Worm (Caenorhabditis elegans) whole organism, L3 larva: ENCODE results near the gene pigm-1.

ENCODE experiments used
- R02D3.7 ChIP-seq: fragments of 150-350 bp; optimal IDR thresholded peaks from 2 replicates; lab custom pipeline; 2014; ENCODE audit warnings: missing biosample characterization, missing genetic modification characterization
- ZK546.5 ChIP-seq: sonication (generic microtip); optimal IDR thresholded peaks from 2 replicates; lab custom pipeline; 2017; ENCODE audit warnings: missing biosample characterization, missing genetic modification characterization
- ceh-28 ChIP-seq: fragments of 150-350 bp; optimal IDR thresholded peaks from 2 replicates; lab custom pipeline; 2014; ENCODE audit warnings: missing biosample characterization, missing genetic modification reagents, missing genetic modification characterization
- ceh-9 ChIP-seq: sonication (generic microtip); optimal IDR thresholded peaks from 2 replicates; lab custom pipeline; 2018; ENCODE audit warnings: missing biosample characterization, missing genetic modification characterization
- daf-12 ChIP-seq: fragments of 150-350 bp; optimal IDR thresholded peaks from 2 replicates; lab custom pipeline; 2014; ENCODE audit warnings: missing biosample characterization, missing genetic modification reagents, missing genetic modification characterization
- elt-1 ChIP-seq: fragments of 150-350 bp; optimal IDR thresholded peaks from 2 replicates; lab custom pipeline; 2014; ENCODE audit warnings: missing biosample characterization, missing genetic modification characterization
- elt-3 ChIP-seq, 3 experiments: fragments of 150-350 bp in 1 of 3; sonication (generic microtip) in 2 of 3; optimal IDR thresholded peaks; 2 replicates in 2 of 3; 4 replicates in 1 of 3; lab custom pipeline; 2014 to 2017; ENCODE audit warnings: missing biosample characterization in 3 of 3, missing genetic modification characterization in 3 of 3
- eor-1 ChIP-seq, 2 experiments: fragments of 150-350 bp; optimal IDR thresholded peaks; 2 replicates each; lab custom pipeline; 2014 to 2018; ENCODE audit warnings: missing biosample characterization in 2 of 2, missing genetic modification characterization in 2 of 2
- fkh-10 ChIP-seq: sonication (generic microtip); optimal IDR thresholded peaks from 2 replicates; lab custom pipeline; 2017; ENCODE audit warnings: missing biosample characterization, missing genetic modification reagents, missing genetic modification characterization
- fos-1 ChIP-seq: fragments of 150-350 bp; optimal IDR thresholded peaks from 2 replicates; lab custom pipeline; 2014; ENCODE audit warnings: missing biosample characterization, missing genetic modification characterization
- jun-1 ChIP-seq: fragments of 150-350 bp; optimal IDR thresholded peaks from 2 replicates; lab custom pipeline; 2014; ENCODE audit warnings: missing biosample characterization, missing genetic modification reagents, missing genetic modification characterization
- lin-15B ChIP-seq: fragments of 150-350 bp; optimal IDR thresholded peaks from 2 replicates; lab custom pipeline; 2014; ENCODE audit warnings: missing biosample characterization, missing genetic modification characterization
- lin-39 ChIP-seq: fragments of 150-350 bp; optimal IDR thresholded peaks from 2 replicates; lab custom pipeline; 2018; ENCODE audit warnings: missing biosample characterization, missing genetic modification reagents, missing genetic modification characterization
- lsy-12 ChIP-seq: sonication (generic microtip); optimal IDR thresholded peaks from 2 replicates; lab custom pipeline; 2016; ENCODE audit warnings: mild to moderate bottlenecking, missing genetic modification characterization, missing compliant biosample characterization
- mdl-1 ChIP-seq: fragments of 150-350 bp; optimal IDR thresholded peaks from 2 replicates; lab custom pipeline; 2014; ENCODE audit warnings: missing biosample characterization, missing genetic modification characterization
- mml-1 ChIP-seq: fragments of 150-350 bp; sonication (generic microtip); optimal IDR thresholded peaks from 3 replicates; lab custom pipeline; 2014; ENCODE audit warnings: missing biosample characterization, missing genetic modification characterization
- nhr-11 ChIP-seq: fragments of 150-350 bp; optimal IDR thresholded peaks from 2 replicates; lab custom pipeline; 2014; ENCODE audit warnings: missing biosample characterization, missing genetic modification characterization
- nhr-12 ChIP-seq: fragments of 150-350 bp; optimal IDR thresholded peaks from 2 replicates; lab custom pipeline; 2014; ENCODE audit warnings: missing biosample characterization, missing genetic modification characterization
- nhr-23 ChIP-seq: fragments of 150-350 bp; optimal IDR thresholded peaks from 2 replicates; lab custom pipeline; 2014; ENCODE audit warnings: missing biosample characterization, missing genetic modification reagents, missing genetic modification characterization
- nhr-25 ChIP-seq: sonication (generic microtip); optimal IDR thresholded peaks from 2 replicates; lab custom pipeline; 2017; ENCODE audit warnings: missing biosample characterization, missing genetic modification characterization
- nhr-28 ChIP-seq: fragments of 150-350 bp; optimal IDR thresholded peaks from 2 replicates; lab custom pipeline; 2014; ENCODE audit warnings: missing biosample characterization, missing genetic modification characterization
- nhr-43 ChIP-seq: sonication (generic microtip); optimal IDR thresholded peaks from 2 replicates; lab custom pipeline; 2016; ENCODE audit warnings: mild to moderate bottlenecking, missing genetic modification characterization, missing compliant biosample characterization; ENCODE audit not compliant: poor library complexity, severe bottlenecking
- nhr-67 ChIP-seq: fragments of 150-350 bp; optimal IDR thresholded peaks from 2 replicates; lab custom pipeline; 2014; ENCODE audit warnings: missing biosample characterization, missing genetic modification characterization
- nhr-77 ChIP-seq: fragments of 150-350 bp; optimal IDR thresholded peaks from 2 replicates; lab custom pipeline; 2014; ENCODE audit warnings: missing biosample characterization, missing genetic modification characterization
- pha-4 ChIP-seq: fragments of 150-350 bp; optimal IDR thresholded peaks from 2 replicates; lab custom pipeline; 2014; ENCODE audit warnings: missing biosample characterization, missing genetic modification reagents, missing genetic modification characterization
- pqm-1 ChIP-seq: fragments of 150-350 bp; optimal IDR thresholded peaks from 2 replicates; lab custom pipeline; 2017; ENCODE audit warnings: missing biosample characterization, missing genetic modification characterization, inconsistent platforms
- sea-2 ChIP-seq: fragments of 150-350 bp; sonication (generic microtip); optimal IDR thresholded peaks from 4 replicates; lab custom pipeline; 2014; ENCODE audit warnings: missing biosample characterization, missing genetic modification reagents, missing genetic modification characterization
- skn-1 ChIP-seq: fragments of 150-350 bp; optimal IDR thresholded peaks from 2 replicates; lab custom pipeline; 2014; ENCODE audit warnings: missing biosample characterization, missing genetic modification characterization
- snpc-4 ChIP-seq: fragments of 150-350 bp; optimal IDR thresholded peaks from 2 replicates; lab custom pipeline; 2014; ENCODE audit warnings: missing biosample characterization, missing genetic modification characterization
- tbx-2 ChIP-seq: sonication (generic microtip); optimal IDR thresholded peaks from 2 replicates; lab custom pipeline; 2016; ENCODE audit warnings: mild to moderate bottlenecking, missing genetic modification characterization, missing compliant biosample characterization
- unc-39 ChIP-seq: sonication (generic microtip); optimal IDR thresholded peaks from 4 replicates; lab custom pipeline; 2017; ENCODE audit warnings: missing biosample characterization, missing genetic modification characterization
- unc-62 ChIP-seq: fragments of 150-350 bp; sonication (generic microtip); optimal IDR thresholded peaks from 4 replicates; lab custom pipeline; 2014; ENCODE audit warnings: missing biosample characterization, missing genetic modification reagents, missing genetic modification characterization
- zag-1 ChIP-seq: fragments of 150-350 bp; optimal IDR thresholded peaks from 2 replicates; lab custom pipeline; 2014; ENCODE audit warnings: missing biosample characterization, missing genetic modification characterization
- ztf-11 ChIP-seq: fragments of 150-350 bp; optimal IDR thresholded peaks from 2 replicates; lab custom pipeline; 2014; ENCODE audit warnings: missing biosample characterization, missing genetic modification characterization

Gene pigm-1

ce11 chrII:11377700-11378099 is 29.5 kb downstream of the pigm-1 start:
- no peak for TF ChIP-seq R02D3.7 (tag; lab: Kevin White, UChicago)
- no peak for TF ChIP-seq skn-1 (tag; lab: Kevin White, UChicago)
- TF ChIP-seq unc-39 (tag; lab: Kevin White, UChicago), result no peak
- TF ChIP-seq pha-4 (tag; lab: Kevin White, UChicago), result no peak
- no peak for TF ChIP-seq nhr-43 (tag; lab: Kevin White, UChicago)
- TF ChIP-seq jun-1 (tag; lab: Kevin White, UChicago), result no peak
- no peak for TF ChIP-seq ceh-28 (tag; lab: Kevin White, UChicago)
- no peak for TF ChIP-seq unc-62 (GFP tag; lab: Kevin White, UChicago)
- TF ChIP-seq sea-2, result no peak
- no peak for TF ChIP-seq nhr-11 (tag; lab: Kevin White, UChicago)
- TF ChIP-seq fkh-10, result no peak
- no peak for TF ChIP-seq mml-1 (tag; lab: Kevin White, UChicago)
- TF ChIP-seq nhr-25 (tag; lab: Kevin White, UChicago), result no peak
- TF ChIP-seq zag-1 (tag; lab: Kevin White, UChicago), result no peak

- TF ChIP-seq ceh-9 (tag; lab: Kevin White, UChicago), result no peak
- TF ChIP-seq jun-1 (tag; lab: Kevin White, UChicago), result no peak
- TF ChIP-seq mml-1 (tag; lab: Kevin White, UChicago), result no peak
- TF ChIP-seq pqm-1 (tag; lab: Kevin White, UChicago), result no peak
- no peak for TF ChIP-seq lin-39 (tag; lab: Kevin White, UChicago)
- no peak for TF ChIP-seq nhr-67
- no peak for TF ChIP-seq R02D3.7 (tag; lab: Kevin White, UChicago)
- TF ChIP-seq lsy-12 (tag; lab: Kevin White, UChicago), result no peak
- no peak for TF ChIP-seq ZK546.5 (tag; lab: Kevin White, UChicago)
- no peak for TF ChIP-seq elt-1 (tag; lab: Kevin White, UChicago)
- TF ChIP-seq tbx-2 (tag; lab: Kevin White, UChicago), result no peak
- TF ChIP-seq fkh-10, result no peak
- TF ChIP-seq ceh-28 (tag; lab: Kevin White, UChicago), result no peak
- TF ChIP-seq nhr-77 (tag; lab: Kevin White, UChicago), result no peak
- no peak for TF ChIP-seq ztf-11 (tag; lab: Kevin White, UChicago)
- TF ChIP-seq nhr-28, result no peak
- no peak for TF ChIP-seq unc-62 (GFP tag; lab: Kevin White, UChicago)
- TF ChIP-seq snpc-4, result no peak
- TF ChIP-seq nhr-25 (tag; lab: Kevin White, UChicago), result no peak
Observed at ce11 chrII:11383058-11383457, 34.8 kb downstream of the pigm-1 start, which contains the start of the genes C33B4.5 and C33B4.4. C33B4.5 (plus strand) TSS chrII:11383327. C33B4.4 (minus strand) TSS chrII:11383442.

ce11 chrII:11384099-11384498 is 35.9 kb downstream of the pigm-1 start:
- TF ChIP-seq R02D3.7 (tag; lab: Kevin White, UChicago) (no peak), ceh-28 (tag; lab: Kevin White, UChicago) (no peak), fos-1 (no peak), elt-3 (tag; optimal IDR thresholded peaks at IDR 0.05; lab: Kevin White, UChicago) (no peak), nhr-43 (tag; lab: Kevin White, UChicago) (no peak), pha-4 (tag; lab: Kevin White, UChicago) (no peak), nhr-25 (tag; lab: Kevin White, UChicago) (no peak), ZK546.5 (tag; lab: Kevin White, UChicago) (no peak), tbx-2 (tag; lab: Kevin White, UChicago) (no peak), nhr-23 (tag; lab: Kevin White, UChicago) (no peak), eor-1 (tag; optimal IDR thresholded peaks at IDR 0.05; lab: Kevin White, UChicago) (no peak), snpc-4 (no peak), fkh-10 (no peak), nhr-12 (tag; lab: Kevin White, UChicago) (no peak), skn-1 (tag; lab: Kevin White, UChicago) (no peak)

- no peak for TF ChIP-seq fos-1
- TF ChIP-seq elt-3 (tag; optimal IDR thresholded peaks at IDR 0.05; lab: Kevin White, UChicago), result no peak
- no peak for TF ChIP-seq lin-15B (tag; lab: Kevin White, UChicago)
- TF ChIP-seq pqm-1 (tag; lab: Kevin White, UChicago), result no peak
- TF ChIP-seq elt-1 (tag; lab: Kevin White, UChicago), result no peak
- TF ChIP-seq mdl-1 (tag; lab: Kevin White, UChicago), result no peak
- TF ChIP-seq daf-12, result no peak
- no peak for TF ChIP-seq mml-1 (tag; lab: Kevin White, UChicago)
- no peak for TF ChIP-seq nhr-25 (tag; lab: Kevin White, UChicago)
- TF ChIP-seq pha-4 (tag; lab: Kevin White, UChicago), result no peak
- no peak for TF ChIP-seq lin-39 (tag; lab: Kevin White, UChicago)
- no peak for TF ChIP-seq nhr-12 (tag; lab: Kevin White, UChicago)
- TF ChIP-seq lsy-12 (tag; lab: Kevin White, UChicago), result no peak
Observed at ce11 chrII:11386950-11387349, 38.7 kb downstream of the pigm-1 start.
